Fruit fly (Drosophila melanogaster) whole organism, wandering third instar larva: ENCODE results near the gene r.

Source experiments
- pan ChIP-seq: fragments of >200 bp; optimal IDR thresholded peaks from 2 replicates; lab custom pipeline; 2017
- sage ChIP-seq: fragments of 200-800 bp; sonication (Bioruptor generic); optimal IDR thresholded peaks from 2 replicates; lab custom pipeline; 2016; ENCODE audit warnings: missing biosample characterization, mild to moderate bottlenecking, missing genetic modification characterization
- woc ChIP-seq: sonication (Bioruptor generic); optimal IDR thresholded peaks from 2 replicates; lab custom pipeline; 2016; ENCODE audit warnings: missing biosample characterization, mild to moderate bottlenecking, missing genetic modification characterization

- TF ChIP-seq woc (GFP tag; lab: Kevin White, UChicago) (no peak), sage (no peak), pan (no peak)
Observed at dm6 chrX:16607828-16608227, 47.3 kb upstream of the r start.
